Worm (Caenorhabditis elegans) whole organism, L1 larva: Measurements from ENCODE around the gene F42A10.6.

ENCODE experiments used
- alr-1 ChIP-seq: fragments of 200-800 bp; sonication (Bioruptor generic); optimal IDR thresholded peaks from 2 replicates; lab custom pipeline; 2018; ENCODE audit warnings: borderline replicate concordance, mild to moderate bottlenecking, missing genetic modification characterization, missing compliant biosample characterization
- grh-1 ChIP-seq: fragments of 200-800 bp; sonication (Bioruptor generic); IDR thresholded peaks from 2 replicates; pipeline ENCODE4 v1.3.6; 2022; ENCODE audit warnings: missing genetic modification reagents, missing genetic modification characterization, missing compliant biosample characterization
- nhr-90 ChIP-seq: sonication (generic microtip); optimal IDR thresholded peaks from 2 replicates; lab custom pipeline; 2016; ENCODE audit warnings: mild to moderate bottlenecking, missing genetic modification characterization, missing compliant biosample characterization; ENCODE audit not compliant: poor library complexity
- rnt-1 ChIP-seq: sonication (generic microtip); optimal IDR thresholded peaks from 2 replicates; lab custom pipeline; 2016; ENCODE audit warnings: mild to moderate bottlenecking, missing genetic modification characterization, moderate library complexity, missing compliant biosample characterization
- skn-1 ChIP-seq: fragments of 150-350 bp; optimal IDR thresholded peaks from 2 replicates; lab custom pipeline; 2014; ENCODE audit warnings: missing biosample characterization, missing genetic modification characterization
- snpc-4 ChIP-seq: fragments of 150-350 bp; optimal IDR thresholded peaks from 2 replicates; lab custom pipeline; 2014; ENCODE audit warnings: missing biosample characterization, missing genetic modification characterization

- TF ChIP-seq rnt-1 (tag; lab: Kevin White, UChicago), result no peak
- TF ChIP-seq alr-1 (tag; lab: Kevin White, UChicago), result no peak
- TF ChIP-seq snpc-4 (tag; lab: Kevin White, UChicago), result no peak
- TF ChIP-seq grh-1 (GFP tag; lab: Robert Waterston, UW), result no peak
- TF ChIP-seq nhr-90 (tag; lab: Kevin White, UChicago), result no peak
- TF ChIP-seq skn-1 (tag; lab: Kevin White, UChicago), result no peak
These were observed 28.8 kb downstream of the F42A10.6 start, which contains the start of gene Y42G9A.2 for ce11 chrIII:6147903-6148302.
